Worm (Caenorhabditis elegans): ENCODE results near the gene toe-2.

The toe-2 gene

DNA sequence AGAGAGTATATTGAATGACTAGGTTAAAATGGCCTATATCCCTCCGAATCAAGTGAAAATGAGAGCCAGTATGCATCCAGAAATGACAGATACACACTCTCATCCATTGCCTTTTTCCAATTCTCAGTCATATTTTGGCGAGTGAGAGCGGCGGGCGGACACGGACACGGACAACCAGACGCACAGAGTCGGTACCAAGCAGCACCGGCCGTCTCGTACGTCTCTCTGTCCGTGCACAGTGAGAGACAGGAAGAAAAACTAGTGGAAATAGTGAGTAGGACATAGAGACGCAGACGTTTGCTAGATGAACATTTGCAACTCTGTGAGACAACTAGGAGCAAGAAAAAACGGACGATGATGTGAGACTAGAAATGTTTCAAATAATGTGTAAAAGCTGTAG lies 42.1 kb upstream of the toe-2 start (continued):
- TF ChIP-seq lsy-2 (tag; optimal IDR thresholded peaks at IDR 0.05) (peak in 1 of 2 experiments; percentile 27), lin-15B (tag; optimal IDR thresholded peaks at IDR 0.05) (no peak), madf-9 (GFP tag; conservative IDR thresholded peaks at IDR 0.05) (no peak), unc-130 (GFP tag; optimal IDR thresholded peaks at IDR 0.05) (no peak), dmd-9 (GFP tag; IDR thresholded peaks at IDR 0.05) (no peak), mes-2 (tag; optimal IDR thresholded peaks at IDR 0.05; ENCODE audit: poor library complexity, severe bottlenecking) (peak; percentile 31), lin-39 (tag; optimal IDR thresholded peaks at IDR 0.05) (no peak), duxl-1 (tag; optimal IDR thresholded peaks at IDR 0.05; ENCODE audit: poor library complexity) (no peak), unc-62 (GFP tag; optimal IDR thresholded peaks at IDR 0.05 in 1 of 2) (peak in 1 of 2 experiments; percentile 13), unc-62 (tag; optimal IDR thresholded peaks at IDR 0.05) (no peak), hmg-1.1 (GFP tag; IDR thresholded peaks at IDR 0.05) (peak; percentile 78), mep-1 (tag; optimal IDR thresholded peaks at IDR 0.05) (peak; percentile 53), mdl-1 (tag; optimal IDR thresholded peaks at IDR 0.05) (peak in 1 of 2 experiments; percentile 27), daf-16 (GFP tag; optimal IDR thresholded peaks at IDR 0.05) (no peak), daf-16 (tag; optimal IDR thresholded peaks at IDR 0.05) (peak; percentile 22), dve-1 (tag; optimal IDR thresholded peaks at IDR 0.05; ENCODE audit: insufficient read depth) (peak; percentile 43), hlh-11 (tag; optimal IDR thresholded peaks at IDR 0.05) (peak; percentile 72), F37D6.2 (tag; optimal IDR thresholded peaks at IDR 0.05) (peak; percentile 27), lim-7 (GFP tag; IDR thresholded peaks at IDR 0.05) (no peak), aly-2 (tag; optimal IDR thresholded peaks at IDR 0.05) (no peak), nhr-77 (tag; optimal IDR thresholded peaks at IDR 0.05) (no peak), mxl-2 (GFP tag; conservative IDR thresholded peaks at IDR 0.05) (no peak), sdz-12 (GFP tag; optimal IDR thresholded peaks at IDR 0.05) (no peak), tag-97 (GFP tag; IDR thresholded peaks at IDR 0.05) (no peak), egl-43 (GFP tag; IDR thresholded peaks at IDR 0.05) (no peak)

DNA sequence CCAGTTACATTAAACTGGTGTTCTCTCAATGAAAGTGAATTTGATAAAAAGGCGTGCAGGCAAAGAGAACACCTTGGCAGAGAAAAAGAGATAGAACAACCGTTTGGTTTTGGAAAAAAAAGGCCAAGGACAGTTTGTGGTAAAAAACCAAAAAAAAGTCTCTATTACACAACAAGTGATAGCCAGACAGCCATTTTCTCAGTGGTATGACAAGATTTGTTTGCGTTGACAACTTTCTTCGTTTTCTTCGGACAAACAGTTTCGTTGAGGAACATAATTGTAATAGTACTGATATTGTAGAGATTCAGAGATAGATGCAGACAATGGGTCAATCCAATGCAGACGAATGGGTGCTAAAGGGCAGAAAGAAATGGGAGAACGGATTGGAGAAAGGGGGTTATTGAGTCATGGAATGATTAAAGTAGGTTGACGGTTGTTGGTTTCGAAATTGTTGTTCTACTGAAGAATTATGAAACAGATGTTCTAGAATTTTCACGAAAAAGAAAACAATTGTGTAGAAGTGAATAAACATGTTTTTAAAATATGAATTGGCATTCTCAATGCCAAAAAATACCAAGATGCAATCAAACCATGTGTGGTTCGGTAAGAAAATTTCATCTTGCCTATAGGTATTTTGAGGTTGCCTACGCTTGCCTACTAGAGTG lies 41.1 kb upstream of the toe-2 start:
- TF ChIP-seq nhr-25 (tag; optimal IDR thresholded peaks at IDR 0.05; ENCODE audit: borderline replicate concordance, insufficient read depth) (peak; percentile 91), daf-12 (tag; optimal IDR thresholded peaks at IDR 0.05) (no peak), hlh-11 (tag; optimal IDR thresholded peaks at IDR 0.05) (peak; percentile 61), cey-2 (tag; optimal IDR thresholded peaks at IDR 0.05; ENCODE audit: borderline replicate concordance, insufficient read depth) (peak; percentile 82), ceh-20 (GFP tag; IDR thresholded peaks at IDR 0.05) (no peak), lin-29 (GFP tag; IDR thresholded peaks at IDR 0.05) (0 out of 2 replicates have a peak, but pooled peaks have one; percentile 37), daf-8 (GFP tag; IDR thresholded peaks at IDR 0.05) (no peak), hlh-30 (tag; optimal IDR thresholded peaks at IDR 0.05; ENCODE audit: insufficient read depth) (no peak), F44E2.7 (GFP tag; IDR thresholded peaks at IDR 0.05) (no peak), snpc-4 (tag; optimal IDR thresholded peaks at IDR 0.05) (no peak), nhr-28 (tag; optimal IDR thresholded peaks at IDR 0.05) (peak; percentile 70), F37D6.2 (tag; optimal IDR thresholded peaks at IDR 0.05) (no peak), dmd-9 (GFP tag; IDR thresholded peaks at IDR 0.05) (no peak), ZK546.5 (tag; optimal IDR thresholded peaks at IDR 0.05) (no peak), nhr-48 (tag; optimal IDR thresholded peaks at IDR 0.05) (peak; percentile 69), daf-16 (GFP tag; optimal IDR thresholded peaks at IDR 0.05) (peak in 1 of 2 experiments; percentile 62), daf-16 (tag; optimal IDR thresholded peaks at IDR 0.05) (peak; percentile 12), mxl-3 (GFP tag; optimal IDR thresholded peaks at IDR 0.05) (peak; percentile 37), hmg-1.1 (GFP tag; IDR thresholded peaks at IDR 0.05) (no peak), dve-1 (tag; optimal IDR thresholded peaks at IDR 0.05; ENCODE audit: insufficient read depth) (peak; percentile 27), lin-1 (GFP tag; IDR thresholded peaks at IDR 0.05) (no peak), lsy-2 (tag; optimal IDR thresholded peaks at IDR 0.05) (no peak), unc-62 (GFP tag; optimal IDR thresholded peaks at IDR 0.05 in 1 of 2) (peak in 1 of 2 experiments; percentile 92), unc-62 (tag; optimal IDR thresholded peaks at IDR 0.05) (no peak), ama-1 (optimal IDR thresholded peaks at IDR 0.05) (peak; percentile 10), mdl-1 (tag; optimal IDR thresholded peaks at IDR 0.05) (peak in 1 of 2 experiments; percentile 54)

Data from whole organism, L4 larva.